Fruit fly (Drosophila melanogaster) whole organism, embryonic: ENCODE measurements around the gene Catsup.

Experiments
- Ada2b ChIP-seq: fragments of 200-800 bp; sonication (Bioruptor generic); IDR thresholded peaks from 2 replicates; pipeline ENCODE4 v1.3.6; 2022; ENCODE audit warnings: missing biosample characterization, missing genetic modification characterization
- Asciz ChIP-seq: fragments of 200-800 bp; sonication (Bioruptor generic); optimal IDR thresholded peaks from 2 replicates; lab custom pipeline; 2017; ENCODE audit warnings: missing biosample characterization, mild to moderate bottlenecking, missing genetic modification characterization, missing genetic modification reagents
- Atf-2 ChIP-seq: fragments of 200-800 bp; sonication (Bioruptor generic); optimal IDR thresholded peaks from 2 replicates; lab custom pipeline; 2016; ENCODE audit warnings: missing biosample characterization, missing genetic modification characterization
- B-H1 ChIP-seq: fragments of 200-800 bp; sonication (Bioruptor generic); IDR thresholded peaks from 3 replicates; pipeline ENCODE4 v1.3.6; 2022; ENCODE audit warnings: missing biosample characterization, missing genetic modification characterization
- CG12104 ChIP-seq: fragments of 200-800 bp; sonication (Bioruptor generic); optimal IDR thresholded peaks from 3 replicates; lab custom pipeline; 2016; ENCODE audit warnings: missing biosample characterization, missing genetic modification characterization
- CG12942 ChIP-seq: fragments of 200-800 bp; sonication (Bioruptor generic); optimal IDR thresholded peaks from 3 replicates; lab custom pipeline; 2016; ENCODE audit warnings: missing biosample characterization, missing genetic modification characterization
- CG15011 ChIP-seq: fragments of 200-800 bp; sonication (Bioruptor generic); optimal IDR thresholded peaks from 3 replicates; lab custom pipeline; 2018; ENCODE audit warnings: missing biosample characterization, mild to moderate bottlenecking, missing genetic modification characterization
- CG18011 ChIP-seq: fragments of 200-800 bp; sonication (Bioruptor generic); optimal IDR thresholded peaks from 2 replicates; lab custom pipeline; 2017; ENCODE audit warnings: missing biosample characterization, missing genetic modification characterization, mild to moderate bottlenecking, moderate library complexity, missing genotype
- CG18599 ChIP-seq: fragments of 200-800 bp; sonication (Bioruptor generic); optimal IDR thresholded peaks from 3 replicates; lab custom pipeline; 2017; ENCODE audit warnings: missing biosample characterization, missing genetic modification characterization, mild to moderate bottlenecking, moderate library complexity, missing genetic modification reagents
- CG2199 ChIP-seq: fragments of 200-800 bp; sonication (Bioruptor generic); IDR thresholded peaks from 3 replicates; pipeline ENCODE4 v1.3.6; 2022; ENCODE audit warnings: missing biosample characterization, missing genetic modification characterization
- CG2678 ChIP-seq: fragments of 200-800 bp; sonication (Bioruptor generic); optimal IDR thresholded peaks from 3 replicates; lab custom pipeline; 2019; ENCODE audit warnings: missing biosample characterization, mild to moderate bottlenecking, missing genetic modification characterization, moderate library complexity
- CG30020 ChIP-seq: fragments of 200-800 bp; optimal IDR thresholded peaks from 2 replicates; lab custom pipeline; 2019; ENCODE audit warnings: missing biosample characterization, mild to moderate bottlenecking, missing genetic modification characterization, moderate library complexity
- CG32767 ChIP-seq: fragments of 200-800 bp; sonication (Bioruptor generic); IDR thresholded peaks from 2 replicates; pipeline ENCODE4 v1.3.6; 2022; ENCODE audit warnings: missing biosample characterization, missing genetic modification characterization
- CG3407 ChIP-seq: fragments of 200-800 bp; sonication (Bioruptor generic); optimal IDR thresholded peaks from 2 replicates; lab custom pipeline; 2018; ENCODE audit warnings: missing biosample characterization, mild to moderate bottlenecking, missing genetic modification characterization
- CG6813 ChIP-seq: fragments of 200-800 bp; sonication (Bioruptor generic); optimal IDR thresholded peaks from 2 replicates; lab custom pipeline; 2017; ENCODE audit warnings: missing biosample characterization, missing genetic modification characterization, mild to moderate bottlenecking, moderate library complexity, missing genetic modification reagents
- CG7556 ChIP-seq: fragments of 200-800 bp; sonication (Bioruptor generic); optimal IDR thresholded peaks from 2 replicates; lab custom pipeline; 2017; ENCODE audit warnings: missing biosample characterization, mild to moderate bottlenecking, missing genetic modification characterization
- CG9876 ChIP-seq: fragments of 200-800 bp; sonication (Bioruptor generic); optimal IDR thresholded peaks from 2 replicates; lab custom pipeline; 2016; ENCODE audit warnings: missing biosample characterization, missing genetic modification characterization
- D ChIP-seq, 2 experiments: fragments of 200-800 bp in 1 of 2; fragments of >200 bp in 1 of 2; sonication (Bioruptor generic) in 1 of 2; optimal IDR thresholded peaks; 2 replicates in 1 of 2; 3 replicates in 1 of 2; lab custom pipeline; 2017; ENCODE audit warnings: mild to moderate bottlenecking in 1 of 2, missing biosample characterization in 1 of 2, missing genetic modification characterization in 1 of 2, missing genetic modification reagents in 1 of 2
- Dp ChIP-seq: fragments of 200-800 bp; sonication (Bioruptor generic); optimal IDR thresholded peaks from 2 replicates; lab custom pipeline; 2018; ENCODE audit warnings: missing biosample characterization, mild to moderate bottlenecking, missing genetic modification characterization, moderate library complexity
- Fer1 ChIP-seq: fragments of 200-800 bp; sonication (Bioruptor generic); optimal IDR thresholded peaks from 2 replicates; lab custom pipeline; 2017; ENCODE audit warnings: missing biosample characterization, mild to moderate bottlenecking, missing genetic modification characterization
- GATAe ChIP-seq: fragments of 200-800 bp; sonication (Bioruptor generic); conservative IDR thresholded peaks from 2 replicates; pipeline ENCODE4 v1.3.6; 2022; ENCODE audit warnings: missing biosample characterization, missing genetic modification characterization
- H2.0 ChIP-seq: fragments of 200-800 bp; sonication (Bioruptor generic); IDR thresholded peaks from 2 replicates; pipeline ENCODE4 v1.3.6; 2022; ENCODE audit warnings: missing biosample characterization, missing genetic modification characterization
- Hey ChIP-seq: fragments of 200-800 bp; sonication (Bioruptor generic); optimal IDR thresholded peaks from 3 replicates; lab custom pipeline; 2018; ENCODE audit warnings: missing biosample characterization, mild to moderate bottlenecking, missing genetic modification characterization
- HmgZ ChIP-seq: fragments of 200-800 bp; sonication (Bioruptor generic); optimal IDR thresholded peaks from 2 replicates; lab custom pipeline; 2018; ENCODE audit warnings: missing biosample characterization, mild to moderate bottlenecking, missing genetic modification characterization
- Hr78 ChIP-seq, 2 experiments: fragments of 200-800 bp in 1 of 2; fragments of >200 bp in 1 of 2; sonication (Bioruptor generic) in 1 of 2; optimal IDR thresholded peaks; 2 replicates each; lab custom pipeline; 2017 to 2019; ENCODE audit warnings: missing biosample characterization in 2 of 2, missing genetic modification characterization in 2 of 2, mild to moderate bottlenecking in 1 of 2, moderate library complexity in 1 of 2
- Jarid2 ChIP-seq: fragments of 200-800 bp; sonication (Bioruptor generic); optimal IDR thresholded peaks from 3 replicates; lab custom pipeline; 2017; ENCODE audit warnings: mild to moderate bottlenecking, missing biosample characterization, missing genetic modification reagents, missing genetic modification characterization
- Max ChIP-seq: fragments of 200-800 bp; sonication (Bioruptor generic); optimal IDR thresholded peaks from 2 replicates; lab custom pipeline; 2016; ENCODE audit warnings: missing biosample characterization, mild to moderate bottlenecking, missing genetic modification characterization
- Med ChIP-seq: fragments of 200-800 bp; sonication (Bioruptor generic); peaks from one replicate; lab custom pipeline; 2016; ENCODE audit warnings: missing biosample characterization, missing genetic modification characterization, mild to moderate bottlenecking, inconsistent platforms, moderate library complexity
- NC2β ChIP-seq: fragments of 200-800 bp; sonication (Bioruptor generic); optimal IDR thresholded peaks from 2 replicates; lab custom pipeline; 2016; ENCODE audit warnings: missing biosample characterization, missing genetic modification characterization
- Nf-YC ChIP-seq: fragments of 200-800 bp; optimal IDR thresholded peaks from 3 replicates; lab custom pipeline; 2019; ENCODE audit warnings: missing biosample characterization, mild to moderate bottlenecking, missing genetic modification characterization, moderate library complexity
- Pdp1 ChIP-seq, 2 experiments: fragments of 200-800 bp; sonication (Bioruptor generic); optimal IDR thresholded peaks; 3 replicates each; lab custom pipeline; 2016; ENCODE audit warnings: missing biosample characterization in 2 of 2, missing genetic modification characterization in 2 of 2, mild to moderate bottlenecking in 1 of 2, moderate library complexity in 1 of 2
- ac ChIP-seq: fragments of 200-800 bp; sonication (Bioruptor generic); optimal IDR thresholded peaks from 3 replicates; lab custom pipeline; 2017; ENCODE audit warnings: missing biosample characterization, mild to moderate bottlenecking, missing genetic modification characterization
- ara ChIP-seq: fragments of 200-800 bp; sonication (Bioruptor generic); IDR thresholded peaks from 2 replicates; pipeline ENCODE4 v1.3.6; 2022; ENCODE audit warnings: missing biosample characterization, missing genetic modification characterization
- bcd ChIP-seq: fragments of 200-800 bp; sonication (Bioruptor generic); optimal IDR thresholded peaks from 2 replicates; lab custom pipeline; 2017; ENCODE audit warnings: missing biosample characterization, mild to moderate bottlenecking, missing genetic modification characterization
- chinmo ChIP-seq: fragments of 200-800 bp; sonication (Bioruptor generic); IDR thresholded peaks from 4 replicates; pipeline ENCODE4 v1.3.6; 2022; ENCODE audit warnings: missing biosample characterization, missing genetic modification characterization; ENCODE audit not compliant: partially characterized antibody
- exex ChIP-seq: fragments of 200-800 bp; sonication (Bioruptor generic); optimal IDR thresholded peaks from 4 replicates; lab custom pipeline; 2018; ENCODE audit warnings: missing biosample characterization, mild to moderate bottlenecking, missing genetic modification characterization, moderate library complexity
- gfzf ChIP-seq: fragments of 200-800 bp; sonication (Bioruptor generic); optimal IDR thresholded peaks from 2 replicates; lab custom pipeline; 2016; ENCODE audit warnings: missing biosample characterization, mild to moderate bottlenecking, missing genetic modification characterization, moderate library complexity
- ind ChIP-seq: fragments of 200-800 bp; sonication (Bioruptor generic); optimal IDR thresholded peaks from 3 replicates; lab custom pipeline; 2016; ENCODE audit warnings: missing biosample characterization, missing genetic modification characterization
- lab ChIP-seq: fragments of 200-800 bp; sonication (Bioruptor generic); optimal IDR thresholded peaks from 3 replicates; lab custom pipeline; 2017; ENCODE audit warnings: missing biosample characterization, missing genetic modification characterization, mild to moderate bottlenecking, moderate library complexity, missing genetic modification reagents
- lmd ChIP-seq: fragments of 200-800 bp; sonication (Bioruptor generic); IDR thresholded peaks from 2 replicates; pipeline ENCODE4 v1.3.6; 2022; ENCODE audit warnings: missing biosample characterization, missing genetic modification characterization
- mld ChIP-seq: fragments of 200-800 bp; sonication (Bioruptor generic); IDR thresholded peaks from 3 replicates; pipeline ENCODE4 v1.3.6; 2022; ENCODE audit warnings: missing biosample characterization, missing genetic modification characterization; ENCODE audit not compliant: partially characterized antibody
- nerfin-1 ChIP-seq: fragments of 200-800 bp; sonication (Bioruptor generic); optimal IDR thresholded peaks from 3 replicates; lab custom pipeline; 2019; ENCODE audit warnings: missing biosample characterization, mild to moderate bottlenecking, missing genetic modification characterization, moderate library complexity
- otp ChIP-seq: fragments of 200-800 bp; sonication (Bioruptor generic); IDR thresholded peaks from 3 replicates; pipeline ENCODE4, ENCODE4 v1.3.6; 2022; ENCODE audit warnings: missing biosample characterization, missing genetic modification characterization
- sens ChIP-seq: fragments of 200-800 bp; sonication (Bioruptor generic); peaks from one replicate; lab custom pipeline; 2016; ENCODE audit warnings: missing biosample characterization, missing genetic modification characterization
- sqz ChIP-seq: fragments of 200-800 bp; sonication (Bioruptor generic); optimal IDR thresholded peaks from 3 replicates; lab custom pipeline; 2018; ENCODE audit warnings: missing biosample characterization, mild to moderate bottlenecking, missing genetic modification characterization
- sug ChIP-seq: fragments of 200-800 bp; optimal IDR thresholded peaks from 2 replicates; lab custom pipeline; 2019; ENCODE audit warnings: missing biosample characterization, mild to moderate bottlenecking, missing genetic modification characterization, moderate library complexity
- usp ChIP-seq: fragments of >200 bp; optimal IDR thresholded peaks from 2 replicates; lab custom pipeline; 2017; ENCODE audit warnings: missing biosample characterization, missing genetic modification characterization
- z ChIP-seq: fragments of 200-800 bp; sonication (Bioruptor generic); IDR thresholded peaks from 3 replicates; pipeline ENCODE4 v1.3.6; 2022; ENCODE audit warnings: missing biosample characterization, missing genetic modification characterization

Gene Catsup

DNA sequence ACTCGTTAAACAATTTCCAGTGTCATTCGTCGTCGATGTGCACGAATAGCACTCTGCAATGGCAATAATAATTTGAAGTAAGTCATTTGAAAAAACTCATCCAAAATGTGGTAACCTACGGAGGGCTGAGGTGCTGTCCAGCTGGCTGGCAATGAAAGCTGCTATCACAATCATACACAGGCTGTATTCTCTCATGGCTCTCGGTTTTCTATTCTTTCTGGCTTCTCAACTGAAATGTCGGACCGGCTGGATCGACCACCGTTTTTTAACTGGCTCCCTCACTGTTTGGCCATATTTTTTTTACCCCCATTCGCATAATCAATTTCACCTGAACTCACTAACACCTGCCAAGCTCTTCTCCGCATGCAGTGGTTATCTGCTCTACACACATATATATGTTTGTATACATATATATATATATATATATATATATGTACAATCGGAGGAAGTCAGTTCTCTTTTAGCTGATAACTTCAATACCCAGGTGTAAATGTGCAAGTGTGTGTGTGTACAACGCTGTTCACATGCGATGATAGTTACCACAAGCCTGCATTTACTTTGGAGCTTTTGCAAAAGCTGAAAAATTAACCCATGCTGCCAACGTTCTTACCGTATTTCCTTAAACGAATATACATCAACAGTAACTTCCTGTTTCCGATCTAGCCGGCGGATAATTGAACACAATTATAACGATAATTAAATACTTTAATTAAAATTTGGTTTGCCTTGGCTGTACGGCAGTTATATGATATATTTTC, 45.8 kb upstream of the Catsup start, which contains the start of gene CG10650:
CG10650 (minus strand) TSS at position 275 of the 758 bp plus-strand sequence.
- TF ChIP-seq Pdp1 (GFP tag; optimal IDR thresholded peaks at IDR 0.05; lab: Kevin White, UChicago), result peak in 1 of 2 experiments; percentile 34
- TF ChIP-seq HmgZ (tag; lab: Kevin White, UChicago), result peak; percentile 29
- no peak for TF ChIP-seq CG7556 (GFP tag; lab: Kevin White, UChicago)
- TF ChIP-seq Med, result no peak
- TF ChIP-seq Dp (GFP tag; lab: Kevin White, UChicago), result no peak
- peak; percentile 36 for TF ChIP-seq Hey (tag; lab: Kevin White, UChicago)
- peak; percentile 61 for TF ChIP-seq sqz (GFP tag; lab: Kevin White, UChicago)
- TF ChIP-seq CG12104, result no peak
- TF ChIP-seq ac (GFP tag; lab: Kevin White, UChicago), result no peak
- no peak for TF ChIP-seq H2.0 (GFP tag; lab: Robert Waterston, UW)
- no peak for TF ChIP-seq CG2678 (tag; lab: Kevin White, UChicago)
- no peak for TF ChIP-seq CG18011
- TF ChIP-seq lab, result peak; percentile 47
- TF ChIP-seq Ada2b (GFP tag; lab: Robert Waterston, UW), result no peak
- no peak for TF ChIP-seq mld
- TF ChIP-seq CG30020 (tag; lab: Kevin White, UChicago), result no peak
- peak; percentile 78; the same call in 2 of the 4 replicates for TF ChIP-seq chinmo (GFP tag; lab: Robert Waterston, UW)
- TF ChIP-seq Jarid2 (GFP tag; lab: Kevin White, UChicago), result peak; percentile 62
- TF ChIP-seq bcd (GFP tag; lab: Kevin White, UChicago), result no peak
- TF ChIP-seq CG9876 (GFP tag; lab: Kevin White, UChicago), result no peak
- TF ChIP-seq CG32767 (GFP tag; lab: Robert Waterston, UW), result no peak
- TF ChIP-seq Hr78 (GFP tag; optimal IDR thresholded peaks at IDR 0.05; lab: Kevin White, UChicago), result peak in 1 of 2 experiments; percentile 15
- no peak for TF ChIP-seq gfzf (GFP tag; lab: Kevin White, UChicago)
- peak; percentile 37 for TF ChIP-seq GATAe
- TF ChIP-seq CG18599 (GFP tag; lab: Kevin White, UChicago), result peak; percentile 13
- no peak for TF ChIP-seq Max
- TF ChIP-seq Atf-2, result no peak
- no peak for TF ChIP-seq NC2β (GFP tag; lab: Kevin White, UChicago)
- TF ChIP-seq CG12942 (GFP tag; lab: Kevin White, UChicago), result no peak
- TF ChIP-seq Fer1, result no peak
- TF ChIP-seq nerfin-1 (tag; lab: Kevin White, UChicago), result no peak
- no peak for TF ChIP-seq D (optimal IDR thresholded peaks at IDR 0.05; lab: Kevin White, UChicago)
- no peak for TF ChIP-seq D (GFP tag; optimal IDR thresholded peaks at IDR 0.05; lab: Kevin White, UChicago)
- TF ChIP-seq ara (GFP tag; lab: Robert Waterston, UW), result no peak
- no peak for TF ChIP-seq B-H1 (GFP tag; lab: Robert Waterston, UW)
- TF ChIP-seq sug (tag; lab: Kevin White, UChicago), result peak; percentile 73
- TF ChIP-seq usp (GFP tag; lab: Kevin White, UChicago), result no peak
- TF ChIP-seq exex, result peak; percentile 39
- TF ChIP-seq CG15011, result no peak
- TF ChIP-seq z, result no peak
- peak; percentile 12 for TF ChIP-seq Nf-YC (tag; lab: Kevin White, UChicago)
- TF ChIP-seq ind (GFP tag; lab: Kevin White, UChicago), result no peak
- no peak for TF ChIP-seq CG3407 (GFP tag; lab: Kevin White, UChicago)
- TF ChIP-seq CG2199, result 0 out of 3 replicates have a peak, but pooled peaks have one; percentile 34
- TF ChIP-seq sens (GFP tag; lab: Kevin White, UChicago), result no peak
- no peak for TF ChIP-seq Asciz (GFP tag; lab: Kevin White, UChicago)
- peak; percentile 5 for TF ChIP-seq CG6813 (GFP tag; lab: Kevin White, UChicago)
- no peak for TF ChIP-seq lmd (GFP tag; lab: Robert Waterston, UW)
- 0 out of 3 replicates have a peak, but pooled peaks have one; percentile 19 for TF ChIP-seq otp (GFP tag; lab: Robert Waterston, UW)
